Fruit fly (Drosophila melanogaster): Measurements from ENCODE around the gene CG14712.

Gene CG14712

DNA sequence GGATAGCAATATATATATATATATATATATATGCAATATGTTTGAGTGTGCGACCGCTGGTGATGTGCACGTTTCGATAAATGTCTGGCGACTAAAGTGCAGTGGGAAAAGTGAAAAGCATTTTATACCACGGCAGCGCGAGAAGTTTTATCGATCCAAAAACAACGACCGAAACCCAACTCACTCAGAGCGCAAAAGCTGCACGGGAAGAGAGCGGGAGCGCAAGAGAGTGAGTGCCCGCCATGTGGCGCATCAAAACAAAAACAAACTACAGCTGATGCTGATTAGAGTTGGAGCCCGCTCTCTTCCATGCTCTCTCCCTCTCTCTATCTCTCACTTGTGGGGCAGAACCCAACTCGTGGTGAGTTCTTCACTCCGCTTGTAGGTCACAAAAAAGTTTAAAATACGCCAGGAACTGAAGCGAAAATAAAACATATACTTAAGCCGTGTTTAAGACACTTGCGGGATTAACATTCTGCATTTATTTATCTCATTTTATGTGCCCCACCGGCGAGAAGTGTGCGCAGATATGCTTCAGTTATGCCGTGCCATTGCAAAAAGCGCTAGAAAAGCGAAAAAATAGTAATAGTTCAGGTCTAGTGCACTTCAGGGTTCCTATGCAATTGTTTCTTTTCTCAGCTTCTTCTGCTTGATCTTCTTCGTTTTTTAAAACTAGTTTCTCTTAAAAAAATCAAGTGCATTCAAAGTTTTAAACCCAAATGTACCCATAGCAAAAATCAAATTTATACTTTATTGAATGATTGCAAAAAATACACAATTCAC is 23.7 kb upstream of the CG14712 start (continued):
- TF ChIP-seq eyg (GFP tag; optimal IDR thresholded peaks at IDR 0.05) (no peak), CG42726 (GFP tag; IDR thresholded peaks at IDR 0.05; ENCODE audit: partially characterized antibody) (no peak), dysf (GFP tag; IDR thresholded peaks at IDR 0.05) (no peak), CG8944 (GFP tag; optimal IDR thresholded peaks at IDR 0.05) (no peak), gt (GFP tag; IDR thresholded peaks at IDR 0.05) (no peak), MBD-R2 (GFP tag; IDR thresholded peaks at IDR 0.05) (no peak), tup (GFP tag; optimal IDR thresholded peaks at IDR 0.05) (no peak), BtbVII (GFP tag; optimal IDR thresholded peaks at IDR 0.05) (peak; percentile 44), D19B (GFP tag; optimal IDR thresholded peaks at IDR 0.05) (no peak), esg (GFP tag; conservative IDR thresholded peaks at IDR 0.05) (no peak), CG9437 (GFP tag; optimal IDR thresholded peaks at IDR 0.05) (no peak), bigmax (GFP tag; optimal IDR thresholded peaks at IDR 0.05) (no peak), fd64A (GFP tag; optimal IDR thresholded peaks at IDR 0.05) (no peak), Ptx1 (GFP tag; IDR thresholded peaks at IDR 0.05) (no peak), CG17802 (tag; optimal IDR thresholded peaks at IDR 0.05) (no peak), D (optimal IDR thresholded peaks at IDR 0.05) (no peak), D (GFP tag; optimal IDR thresholded peaks at IDR 0.05) (no peak), CG2116 (GFP tag; optimal IDR thresholded peaks at IDR 0.05) (peak; percentile 11), Six4 (GFP tag; optimal IDR thresholded peaks at IDR 0.05) (no peak), CG14014 (GFP tag; IDR thresholded peaks at IDR 0.05) (no peak), CG12744 (GFP tag; optimal IDR thresholded peaks at IDR 0.05) (no peak), dati (GFP tag; IDR thresholded peaks at IDR 0.05) (no peak), ro (GFP tag; IDR thresholded peaks at IDR 0.05) (no peak), pita (GFP tag; optimal IDR thresholded peaks at IDR 0.05) (no peak), CG6791 (GFP tag; IDR thresholded peaks at IDR 0.05; ENCODE audit: partially characterized antibody) (0 out of 3 replicates have a peak, but pooled peaks have one; percentile 26), CG30020 (tag; optimal IDR thresholded peaks at IDR 0.05) (no peak), Trl (optimal IDR thresholded peaks at IDR 0.05) (peak; percentile 97 to 99), Trl (GFP tag; optimal IDR thresholded peaks at IDR 0.05) (peak; percentile 7), CG11093 (GFP tag; IDR thresholded peaks at IDR 0.05) (no peak), CG13894 (tag; optimal IDR thresholded peaks at IDR 0.05) (no peak), so (GFP tag; IDR thresholded peaks at IDR 0.05) (peak; percentile 21; the same call in 1 of the 3 replicates), lab (GFP tag; optimal IDR thresholded peaks at IDR 0.05) (no peak), Eip74EF (GFP tag; optimal IDR thresholded peaks at IDR 0.05) (peak in 1 of 2 experiments; percentile 4), Neu2 (GFP tag; optimal IDR thresholded peaks at IDR 0.05; ENCODE audit: borderline replicate concordance) (no peak), CG17361 (GFP tag; IDR thresholded peaks at IDR 0.05) (no peak), Meics (GFP tag; optimal IDR thresholded peaks at IDR 0.05) (no peak), peb (GFP tag; IDR thresholded peaks at IDR 0.05) (peak; percentile 20; the same call in 1 of the 2 replicates), Ssrp (tag; optimal IDR thresholded peaks at IDR 0.05) (no peak), otp (GFP tag; IDR thresholded peaks at IDR 0.05) (no peak), phol (tag; optimal IDR thresholded peaks at IDR 0.05) (no peak), CG6175 (GFP tag; IDR thresholded peaks at IDR 0.05) (no peak), Doc2 (GFP tag; IDR thresholded peaks at IDR 0.05) (no peak), lbe (GFP tag; optimal IDR thresholded peaks at IDR 0.05) (peak; percentile 44), cwo (GFP tag; optimal IDR thresholded peaks at IDR 0.05) (no peak), chn (GFP tag; optimal IDR thresholded peaks at IDR 0.05) (no peak), CG3065 (GFP tag; optimal IDR thresholded peaks at IDR 0.05) (no peak), CG7357 (GFP tag; IDR thresholded peaks at IDR 0.05) (peak; percentile 30; the same call in 1 of the 3 replicates), cas (GFP tag; IDR thresholded peaks at IDR 0.05) (no peak), danr (GFP tag; IDR thresholded peaks at IDR 0.05) (no peak), Atf6 (GFP tag; IDR thresholded peaks at IDR 0.05) (no peak), CG31224 (GFP tag; IDR thresholded peaks at IDR 0.05) (no peak)

All from whole organism, embryonic.